Worm (Caenorhabditis elegans) whole organism, late embryonic: ENCODE results near the gene srv-30.

ENCODE experiments used
- C08G9.2 ChIP-seq: sonication (generic microtip); optimal IDR thresholded peaks from 2 replicates; lab custom pipeline; 2016; ENCODE audit warnings: mild to moderate bottlenecking, missing genetic modification characterization, moderate library complexity, missing compliant biosample characterization
- C38D4.7 ChIP-seq: fragments of 200-800 bp; sonication (Bioruptor generic); optimal IDR thresholded peaks from 2 replicates; lab custom pipeline; 2018; ENCODE audit warnings: mild to moderate bottlenecking, missing genetic modification characterization, moderate library complexity, missing compliant biosample characterization
- K02D7.2 ChIP-seq: sonication (generic microtip); optimal IDR thresholded peaks from 2 replicates; lab custom pipeline; 2017; ENCODE audit warnings: mild to moderate bottlenecking, missing genetic modification characterization, missing compliant biosample characterization
- K09A11.1 ChIP-seq: sonication (generic microtip); optimal IDR thresholded peaks from 2 replicates; lab custom pipeline; 2017; ENCODE audit warnings: antibody characterized with exemption, mild to moderate bottlenecking, missing genetic modification characterization, missing compliant biosample characterization; ENCODE audit not compliant: insufficient read depth
- T23F11.4 ChIP-seq: fragments of 200-800 bp; sonication (Bioruptor generic); optimal IDR thresholded peaks from 2 replicates; lab custom pipeline; 2018; ENCODE audit warnings: mild to moderate bottlenecking, missing genetic modification characterization, missing compliant biosample characterization
- ahr-1 ChIP-seq: sonication (generic microtip); optimal IDR thresholded peaks from 2 replicates; lab custom pipeline; 2016; ENCODE audit warnings: missing genetic modification characterization, missing compliant biosample characterization
- ceh-14 ChIP-seq: sonication (generic microtip); optimal IDR thresholded peaks from 2 replicates; lab custom pipeline; 2016; ENCODE audit warnings: missing genotype, missing genetic modification characterization, missing compliant biosample characterization
- ceh-18 ChIP-seq: sonication (generic microtip); optimal IDR thresholded peaks from 2 replicates; lab custom pipeline; 2016; ENCODE audit warnings: missing genetic modification characterization, missing compliant biosample characterization
- ceh-2 ChIP-seq: sonication (generic microtip); optimal IDR thresholded peaks from 2 replicates; lab custom pipeline; 2016; ENCODE audit warnings: missing genotype, missing genetic modification characterization, missing compliant biosample characterization
- ceh-22 ChIP-seq: sonication (generic microtip); optimal IDR thresholded peaks from 2 replicates; lab custom pipeline; 2017; ENCODE audit warnings: missing biosample characterization, missing genetic modification characterization
- ceh-24 ChIP-seq: sonication (generic microtip); optimal IDR thresholded peaks from 2 replicates; lab custom pipeline; 2016; ENCODE audit warnings: mild to moderate bottlenecking, missing genetic modification characterization, missing compliant biosample characterization
- ceh-30 ChIP-seq: fragments of 150-350 bp; optimal IDR thresholded peaks from 2 replicates; lab custom pipeline; 2014; ENCODE audit warnings: missing biosample characterization, missing genetic modification characterization
- ceh-9 ChIP-seq: sonication (generic microtip); optimal IDR thresholded peaks from 2 replicates; lab custom pipeline; 2016; ENCODE audit warnings: mild to moderate bottlenecking, missing genetic modification characterization, inconsistent platforms, missing compliant biosample characterization
- che-1 ChIP-seq: sonication (generic microtip); optimal IDR thresholded peaks from 2 replicates; lab custom pipeline; 2016; ENCODE audit warnings: mild to moderate bottlenecking, missing genetic modification characterization, missing compliant biosample characterization
- dmd-4 ChIP-seq: sonication (generic microtip); optimal IDR thresholded peaks from 2 replicates; lab custom pipeline; 2016; ENCODE audit warnings: borderline replicate concordance, missing genetic modification characterization, missing compliant biosample characterization
- dve-1 ChIP-seq: sonication (generic microtip); optimal IDR thresholded peaks from 2 replicates; lab custom pipeline; 2017; ENCODE audit warnings: antibody characterized with exemption, mild to moderate bottlenecking, missing genetic modification characterization, missing compliant biosample characterization
- elt-2 ChIP-seq: sonication (generic microtip); optimal IDR thresholded peaks from 2 replicates; lab custom pipeline; 2016; ENCODE audit warnings: missing genetic modification reagents, missing genetic modification characterization, missing compliant biosample characterization
- elt-4 ChIP-seq: sonication (generic microtip); optimal IDR thresholded peaks from 2 replicates; lab custom pipeline; 2016; ENCODE audit warnings: missing genetic modification characterization, missing compliant biosample characterization
- ets-4 ChIP-seq: sonication (generic microtip); optimal IDR thresholded peaks from 2 replicates; lab custom pipeline; 2016; ENCODE audit warnings: missing genetic modification characterization, missing compliant biosample characterization
- eyg-1 ChIP-seq: sonication (generic microtip); optimal IDR thresholded peaks from 2 replicates; lab custom pipeline; 2016; ENCODE audit warnings: missing genotype, missing genetic modification characterization, missing compliant biosample characterization
- fax-1 ChIP-seq: sonication (generic microtip); optimal IDR thresholded peaks from 2 replicates; lab custom pipeline; 2016; ENCODE audit warnings: missing genotype, missing genetic modification characterization, missing compliant biosample characterization
- fkh-10 ChIP-seq: fragments of 150-350 bp; optimal IDR thresholded peaks from 2 replicates; lab custom pipeline; 2014; ENCODE audit warnings: missing biosample characterization, missing genetic modification reagents, missing genetic modification characterization
- fkh-6 ChIP-seq: sonication (generic microtip); optimal IDR thresholded peaks from 2 replicates; lab custom pipeline; 2016; ENCODE audit warnings: missing genetic modification characterization, missing compliant biosample characterization
- gmeb-2 ChIP-seq: sonication (generic microtip); optimal IDR thresholded peaks from 2 replicates; lab custom pipeline; 2016; ENCODE audit warnings: missing genetic modification characterization, inconsistent platforms, missing compliant biosample characterization
- hlh-15 ChIP-seq: sonication (generic microtip); optimal IDR thresholded peaks from 2 replicates; lab custom pipeline; 2016; ENCODE audit warnings: missing genetic modification characterization, missing compliant biosample characterization
- hlh-30 ChIP-seq: sonication (generic microtip); optimal IDR thresholded peaks from 2 replicates; lab custom pipeline; 2017; ENCODE audit warnings: antibody characterized with exemption, missing genetic modification characterization, missing compliant biosample characterization; ENCODE audit not compliant: insufficient read depth
- lim-6 ChIP-seq: sonication (generic microtip); optimal IDR thresholded peaks from 2 replicates; lab custom pipeline; 2016; ENCODE audit warnings: missing genetic modification characterization, missing compliant biosample characterization
- lin-11 ChIP-seq: fragments of 200-800 bp; sonication (Bioruptor generic); optimal IDR thresholded peaks from 2 replicates; lab custom pipeline; 2018; ENCODE audit warnings: mild to moderate bottlenecking, missing genetic modification characterization, missing compliant biosample characterization
- madf-2 ChIP-seq: sonication (generic microtip); optimal IDR thresholded peaks from 2 replicates; lab custom pipeline; 2017; ENCODE audit warnings: missing genetic modification characterization, missing compliant biosample characterization
- nhr-232 ChIP-seq: sonication (generic microtip); optimal IDR thresholded peaks from 2 replicates; lab custom pipeline; 2016; ENCODE audit warnings: missing genetic modification characterization, missing compliant biosample characterization
- npax-4 ChIP-seq: sonication (generic microtip); optimal IDR thresholded peaks from 2 replicates; lab custom pipeline; 2016; ENCODE audit warnings: missing genetic modification characterization, missing compliant biosample characterization
- odd-2 ChIP-seq: sonication (generic microtip); optimal IDR thresholded peaks from 2 replicates; lab custom pipeline; 2017; ENCODE audit warnings: antibody characterized with exemption, mild to moderate bottlenecking, missing genetic modification characterization, missing compliant biosample characterization
- pat-9 ChIP-seq: fragments of 200-800 bp; sonication (Bioruptor generic); optimal IDR thresholded peaks from 2 replicates; lab custom pipeline; 2018; ENCODE audit warnings: mild to moderate bottlenecking, missing genetic modification characterization, moderate library complexity, missing compliant biosample characterization
- pax-1 ChIP-seq: fragments of 150-350 bp; optimal IDR thresholded peaks from 2 replicates; lab custom pipeline; 2014; ENCODE audit warnings: missing biosample characterization, missing genetic modification characterization
- pha-2 ChIP-seq: sonication (generic microtip); optimal IDR thresholded peaks from 2 replicates; lab custom pipeline; 2017; ENCODE audit warnings: mild to moderate bottlenecking, missing genetic modification characterization, missing compliant biosample characterization
- pros-1 ChIP-seq: fragments of 150-350 bp; optimal IDR thresholded peaks from 2 replicates; lab custom pipeline; 2014; ENCODE audit warnings: missing biosample characterization, missing genetic modification reagents, missing genetic modification characterization
- ref-2 ChIP-seq: sonication (generic microtip); optimal IDR thresholded peaks from 2 replicates; lab custom pipeline; 2016; ENCODE audit warnings: missing genetic modification characterization, missing compliant biosample characterization
- sox-2 ChIP-seq: fragments of 200-800 bp; sonication (Bioruptor generic); IDR thresholded peaks from 2 replicates; pipeline ENCODE4 v1.3.6; 2022; ENCODE audit warnings: missing genetic modification reagents, missing genetic modification characterization, missing compliant biosample characterization
- syd-9 ChIP-seq: sonication (generic microtip); optimal IDR thresholded peaks from 2 replicates; lab custom pipeline; 2016; ENCODE audit warnings: mild to moderate bottlenecking, missing genetic modification characterization, moderate library complexity, missing compliant biosample characterization
- tbx-2 ChIP-seq: sonication (generic microtip); optimal IDR thresholded peaks from 2 replicates; lab custom pipeline; 2016; ENCODE audit warnings: missing genetic modification characterization, missing compliant biosample characterization
- ttx-3 ChIP-seq: sonication (generic microtip); optimal IDR thresholded peaks from 2 replicates; lab custom pipeline; 2016; ENCODE audit warnings: missing genetic modification reagents, missing genetic modification characterization, missing compliant biosample characterization
- unc-3 ChIP-seq, 2 experiments: fragments of 200-800 bp in 1 of 2; sonication (Bioruptor generic) in 1 of 2; sonication (generic microtip) in 1 of 2; conservative IDR thresholded peaks in 1 of 2; optimal IDR thresholded peaks in 1 of 2; 2 replicates each; pipeline versions ENCODE4 v1.3.6 to Lab custom; 2016 to 2022; ENCODE audit warnings: missing compliant biosample characterization in 2 of 2, missing genetic modification characterization in 2 of 2, missing genetic modification reagents in 1 of 2
- unc-42 ChIP-seq: sonication (generic microtip); optimal IDR thresholded peaks from 2 replicates; lab custom pipeline; 2016; ENCODE audit warnings: missing genotype, missing genetic modification characterization, missing compliant biosample characterization
- unc-55 ChIP-seq: sonication (generic microtip); optimal IDR thresholded peaks from 2 replicates; lab custom pipeline; 2017; ENCODE audit warnings: missing biosample characterization, missing genetic modification reagents, missing genetic modification characterization
- unc-86 ChIP-seq: sonication (generic microtip); optimal IDR thresholded peaks from 2 replicates; lab custom pipeline; 2016; ENCODE audit warnings: missing genetic modification characterization, missing compliant biosample characterization
- zip-5 ChIP-seq: sonication (generic microtip); optimal IDR thresholded peaks from 2 replicates; lab custom pipeline; 2016; ENCODE audit warnings: missing genetic modification characterization, missing compliant biosample characterization

The srv-30 gene

ce11 chrIV:6227974-6228373, 41.3 kb downstream of the srv-30 start, which contains the start of gene C49A9.1:
TSS of gene C49A9.1 (plus strand) at chrIV:6228190.
- no peak for TF ChIP-seq gmeb-2 (tag; lab: Kevin White, UChicago)
- no peak for TF ChIP-seq ceh-2 (tag; lab: Kevin White, UChicago)
- no peak for TF ChIP-seq dve-1 (tag; lab: Kevin White, UChicago)
- no peak for TF ChIP-seq ceh-9 (tag; lab: Kevin White, UChicago)
- no peak for TF ChIP-seq hlh-30
- TF ChIP-seq tbx-2 (tag; lab: Kevin White, UChicago) = no peak
- no peak for TF ChIP-seq unc-42
- TF ChIP-seq unc-55 (GFP tag; lab: Kevin White, UChicago) = no peak
- TF ChIP-seq pat-9 = no peak
- TF ChIP-seq C38D4.7 = no peak
- TF ChIP-seq C08G9.2 (tag; lab: Kevin White, UChicago) = no peak
- no peak for TF ChIP-seq ceh-18
- TF ChIP-seq ets-4 (tag; lab: Kevin White, UChicago) = no peak
- TF ChIP-seq K02D7.2 = no peak
- TF ChIP-seq sox-2 (GFP tag; lab: Robert Waterston, UW) = no peak
- TF ChIP-seq ceh-30 (tag; lab: Kevin White, UChicago) = no peak
- no peak for TF ChIP-seq pax-1

DNA sequence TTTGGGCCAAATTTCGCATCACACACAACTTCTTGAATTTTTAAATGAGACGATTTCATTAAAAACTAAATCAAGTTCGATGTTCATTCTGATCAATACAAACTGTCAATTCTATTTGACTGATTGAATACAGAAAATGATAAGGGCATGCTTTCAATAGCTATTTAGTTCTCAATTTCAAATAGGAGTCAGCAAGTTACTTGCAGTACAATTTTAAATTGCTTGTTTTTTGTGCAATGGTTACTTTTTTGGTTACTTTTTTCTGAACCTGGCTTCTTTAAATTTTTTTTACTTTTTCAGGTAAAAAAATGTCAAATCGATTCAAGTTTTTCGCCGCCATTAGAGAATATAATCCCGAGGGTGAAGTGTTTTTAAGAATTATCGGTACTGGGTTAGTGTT, 44.1 kb downstream of the srv-30 start, which contains the start of gene C49A9.2:
TSS of gene C49A9.2 (plus strand) at position 301 of the 400 bp plus-strand sequence.
- TF ChIP-seq zip-5 (tag; lab: Kevin White, UChicago) (no peak), ceh-22 (tag; lab: Kevin White, UChicago) (no peak), npax-4 (tag; lab: Kevin White, UChicago) (no peak), pax-1 (no peak), elt-4 (tag; lab: Kevin White, UChicago) (no peak), che-1 (tag; lab: Kevin White, UChicago) (no peak), hlh-15 (tag; lab: Kevin White, UChicago) (no peak), fkh-6 (tag; lab: Kevin White, UChicago) (no peak), elt-2 (tag; lab: Kevin White, UChicago) (no peak), K09A11.1 (no peak), C38D4.7 (no peak)

ce11 chrIV:6221878-6222277, 47.4 kb downstream of the srv-30 start, which contains the start of gene C49A9.3:
TSS of gene C49A9.3 (plus strand) at chrIV:6222089.
- no peak for TF ChIP-seq eyg-1 (tag; lab: Kevin White, UChicago)
- no peak for TF ChIP-seq ttx-3
- TF ChIP-seq fax-1 (tag; lab: Kevin White, UChicago) = no peak
- TF ChIP-seq dmd-4 = no peak
- TF ChIP-seq nhr-232 (tag; lab: Kevin White, UChicago) = no peak
- TF ChIP-seq ceh-14 = no peak
- TF ChIP-seq ceh-22 (tag; lab: Kevin White, UChicago) = no peak
- no peak for TF ChIP-seq elt-2 (tag; lab: Kevin White, UChicago)
- no peak for TF ChIP-seq fkh-10 (GFP tag; lab: Kevin White, UChicago)
- no peak for TF ChIP-seq madf-2 (tag; lab: Kevin White, UChicago)
- TF ChIP-seq T23F11.4 (GFP tag; lab: Kevin White, UChicago) = no peak
- TF ChIP-seq unc-3 (GFP tag; conservative IDR thresholded peaks at IDR 0.05; lab: Robert Waterston, UW) = no peak
- no peak for TF ChIP-seq unc-3 (tag; optimal IDR thresholded peaks at IDR 0.05; lab: Kevin White, UChicago)
- no peak for TF ChIP-seq ref-2 (tag; lab: Kevin White, UChicago)

ce11 chrIV:6219429-6219828, 49.8 kb downstream of the srv-30 start, which contains the start of gene C49A9.4:
TSS of gene C49A9.4 (plus strand) at chrIV:6219693.
- TF ChIP-seq madf-2 (tag; lab: Kevin White, UChicago) (no peak), odd-2 (no peak), ahr-1 (no peak), gmeb-2 (tag; lab: Kevin White, UChicago) (no peak), unc-86 (tag; lab: Kevin White, UChicago) (no peak), ets-4 (tag; lab: Kevin White, UChicago) (no peak), pros-1 (no peak), lim-6 (tag; lab: Kevin White, UChicago) (no peak), ceh-24 (tag; lab: Kevin White, UChicago) (no peak), syd-9 (tag; lab: Kevin White, UChicago) (no peak), lin-11 (tag; lab: Kevin White, UChicago) (no peak), pax-1 (no peak), fkh-6 (tag; lab: Kevin White, UChicago) (no peak), pha-2 (tag; lab: Kevin White, UChicago) (no peak)
